Worm (Caenorhabditis elegans): ENCODE measurements around the gene dop-1.

ce11 chrX:4453101-4453500 lies 34.5 kb upstream of the dop-1 start:
- TF ChIP-seq ztf-4 (tag; optimal IDR thresholded peaks at IDR 0.05) (no peak), unc-62 (GFP tag; optimal IDR thresholded peaks at IDR 0.05) (no peak), zag-1 (tag; optimal IDR thresholded peaks at IDR 0.05) (no peak), egl-13 (tag; optimal IDR thresholded peaks at IDR 0.05) (no peak), lin-15B (tag; optimal IDR thresholded peaks at IDR 0.05) (no peak), egl-27 (tag; optimal IDR thresholded peaks at IDR 0.05) (no peak), ama-1 (optimal IDR thresholded peaks at IDR 0.05) (no peak), pqm-1 (tag; optimal IDR thresholded peaks at IDR 0.05) (no peak), aly-2 (tag; optimal IDR thresholded peaks at IDR 0.05) (no peak)
